Fruit fly (Drosophila melanogaster) whole organism, adult: ENCODE results near the gene Osi10a.
A peak's percentile ranks its signal among the peaks of the same experiment; 100 is the strongest.

Experiments
- CG11617 ChIP-seq: fragments of 200-800 bp; sonication (Bioruptor generic); optimal IDR thresholded peaks from 2 replicates; lab custom pipeline; 2017; ENCODE audit warnings: mild to moderate bottlenecking, missing biosample characterization, missing genetic modification reagents, missing genetic modification characterization
- CG12768 ChIP-seq: fragments of 200-800 bp; sonication (Bioruptor generic); optimal IDR thresholded peaks from 2 replicates; lab custom pipeline; 2017; ENCODE audit warnings: missing biosample characterization, missing genetic modification characterization, mild to moderate bottlenecking, moderate library complexity, missing genetic modification reagents
- CG14711 ChIP-seq: fragments of 200-800 bp; sonication (Bioruptor generic); optimal IDR thresholded peaks from 2 replicates; lab custom pipeline; 2018; ENCODE audit warnings: missing biosample characterization, mild to moderate bottlenecking, missing genetic modification characterization, moderate library complexity
- CG1620 ChIP-seq: fragments of 200-800 bp; sonication (Bioruptor generic); optimal IDR thresholded peaks from 2 replicates; lab custom pipeline; 2016; ENCODE audit warnings: missing biosample characterization, missing genetic modification characterization
- CG33017 ChIP-seq: fragments of 200-800 bp; sonication (Bioruptor generic); optimal IDR thresholded peaks from 2 replicates; lab custom pipeline; 2018; ENCODE audit warnings: missing biosample characterization, mild to moderate bottlenecking, missing genetic modification characterization, moderate library complexity
- CG5204 ChIP-seq: fragments of 200-800 bp; sonication (Bioruptor generic); optimal IDR thresholded peaks from 2 replicates; lab custom pipeline; 2016; ENCODE audit warnings: missing biosample characterization, missing genetic modification characterization
- CG7045 ChIP-seq: fragments of 200-800 bp; sonication (Bioruptor generic); optimal IDR thresholded peaks from 2 replicates; lab custom pipeline; 2017; ENCODE audit warnings: missing biosample characterization, mild to moderate bottlenecking, missing genetic modification characterization
- CG7101 ChIP-seq: fragments of 200-800 bp; sonication (Bioruptor generic); optimal IDR thresholded peaks from 2 replicates; lab custom pipeline; 2018; ENCODE audit warnings: missing biosample characterization, mild to moderate bottlenecking, missing genetic modification characterization, moderate library complexity
- Clk ChIP-seq: fragments of 200-800 bp; sonication (Bioruptor generic); optimal IDR thresholded peaks from 2 replicates; lab custom pipeline; 2017; ENCODE audit warnings: missing biosample characterization, missing genetic modification characterization
- Crg-1 ChIP-seq: fragments of 200-800 bp; sonication (Bioruptor generic); optimal IDR thresholded peaks from 2 replicates; lab custom pipeline; 2016; ENCODE audit warnings: missing biosample characterization, missing genetic modification characterization
- Hr96 ChIP-seq: fragments of 200-800 bp; sonication (Bioruptor generic); optimal IDR thresholded peaks from 2 replicates; lab custom pipeline; 2016; ENCODE audit warnings: missing biosample characterization, missing genetic modification characterization
- Mnt ChIP-seq: fragments of 200-800 bp; sonication (Bioruptor generic); optimal IDR thresholded peaks from 2 replicates; lab custom pipeline; 2016; ENCODE audit warnings: missing biosample characterization, mild to moderate bottlenecking, missing genetic modification characterization
- bab1 ChIP-seq: fragments of 200-800 bp; sonication (Bioruptor generic); optimal IDR thresholded peaks from 3 replicates; lab custom pipeline; 2019; ENCODE audit warnings: missing biosample characterization, mild to moderate bottlenecking, missing genetic modification characterization, moderate library complexity
- cic ChIP-seq: fragments of 200-800 bp; sonication (Bioruptor generic); optimal IDR thresholded peaks from 2 replicates; lab custom pipeline; 2017; ENCODE audit warnings: missing biosample characterization, mild to moderate bottlenecking, missing genetic modification characterization, moderate library complexity
- cnc ChIP-seq, 2 experiments: fragments of >200 bp; optimal IDR thresholded peaks; 2 replicates each; lab custom pipeline; 2017
- kay ChIP-seq: fragments of 200-800 bp; sonication (Bioruptor generic); peaks from one replicate; lab custom pipeline; 2016; ENCODE audit warnings: missing biosample characterization, missing genetic modification characterization, borderline replicate concordance
- ovo ChIP-seq: fragments of 200-800 bp; sonication (Bioruptor generic); optimal IDR thresholded peaks from 2 replicates; lab custom pipeline; 2016; ENCODE audit warnings: missing biosample characterization, missing genetic modification characterization
- pad ChIP-seq: fragments of 200-800 bp; sonication (Bioruptor generic); optimal IDR thresholded peaks from 3 replicates; lab custom pipeline; 2017; ENCODE audit warnings: missing biosample characterization, missing genetic modification characterization, mild to moderate bottlenecking, moderate library complexity, missing genetic modification reagents
- tj ChIP-seq: fragments of 200-800 bp; sonication (Bioruptor generic); optimal IDR thresholded peaks from 3 replicates; lab custom pipeline; 2017; ENCODE audit warnings: missing biosample characterization, mild to moderate bottlenecking, missing genetic modification characterization, moderate library complexity
- toe ChIP-seq: fragments of 200-800 bp; sonication (Bioruptor generic); optimal IDR thresholded peaks from 2 replicates; lab custom pipeline; 2016; ENCODE audit warnings: missing biosample characterization, missing genetic modification characterization

Osi10a gene

DNA sequence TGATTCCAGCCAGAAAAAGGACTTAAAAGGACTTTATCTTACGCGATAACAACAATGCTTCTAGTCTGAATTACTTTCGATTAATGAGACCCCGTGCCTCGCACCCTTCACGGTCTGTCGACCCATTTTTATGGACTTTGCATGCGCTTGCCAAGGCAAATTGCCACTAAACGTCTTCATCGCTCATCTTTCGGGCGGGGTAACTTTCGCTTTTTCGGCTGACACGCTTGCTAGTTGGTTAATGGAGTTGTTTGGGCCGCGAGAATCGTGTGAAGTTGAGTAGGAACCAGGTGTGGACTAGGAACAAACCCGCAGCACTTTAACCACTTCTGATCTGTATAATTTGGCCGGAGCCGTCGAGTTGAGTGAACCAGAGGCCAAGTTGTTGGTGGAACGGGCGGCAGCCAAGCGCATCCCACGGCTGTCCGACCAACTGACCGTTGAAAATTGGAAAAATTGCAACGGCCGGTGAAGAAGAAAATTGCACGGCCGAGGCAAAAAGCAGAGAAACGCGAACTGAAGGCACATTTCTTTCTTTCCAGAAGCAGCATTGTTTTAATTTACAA, 36.7 kb upstream of the Osi10a start, which contains the start of gene Osi5:
TSS of gene Osi5 (plus strand) at position 516 of the 566 bp plus-strand sequence.
- no peak for TF ChIP-seq toe
- no peak for TF ChIP-seq cnc (optimal IDR thresholded peaks at IDR 0.05; lab: Kevin White, UChicago)
- no peak for TF ChIP-seq cic
- no peak for TF ChIP-seq pad (GFP tag; lab: Kevin White, UChicago)
- no peak for TF ChIP-seq CG33017 (tag; lab: Kevin White, UChicago)
- TF ChIP-seq bab1 (GFP tag; lab: Kevin White, UChicago), result no peak

DNA sequence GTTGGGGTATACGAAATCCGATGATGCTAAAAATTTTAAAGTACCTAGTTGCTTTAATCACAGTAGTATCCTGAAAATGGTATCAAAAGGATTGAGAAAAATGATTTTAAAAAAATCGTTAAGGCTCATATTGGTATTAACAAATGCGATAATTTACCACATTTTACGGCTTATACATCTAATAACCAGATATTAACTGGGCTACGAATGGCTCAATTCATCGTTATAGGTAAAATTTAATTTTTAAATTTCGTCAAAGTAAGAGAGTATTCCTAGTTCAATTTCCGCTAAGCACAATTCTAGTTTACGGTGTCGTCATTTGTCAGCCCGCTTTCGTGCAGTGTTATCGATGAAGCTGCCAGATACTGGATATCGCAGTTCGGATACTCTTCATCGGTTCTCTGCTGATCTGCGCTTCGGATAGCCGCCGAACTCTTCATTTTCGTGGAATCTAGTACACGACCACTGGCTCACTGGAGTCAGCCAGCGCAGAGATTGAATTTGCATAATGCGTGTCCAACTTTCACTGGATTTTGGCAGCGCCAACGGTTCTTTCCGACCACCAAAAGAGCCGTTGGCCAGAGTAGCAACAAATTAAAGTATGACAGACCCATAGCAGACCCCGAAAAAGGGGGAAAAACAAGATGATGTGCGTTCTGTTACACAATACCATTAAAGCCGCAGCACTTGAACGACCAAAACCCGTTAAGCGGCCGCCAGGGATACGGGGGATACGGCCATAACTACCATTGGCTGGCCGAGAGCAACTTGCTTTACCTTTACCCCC, 34.5 kb upstream of the Osi10a start:
- TF ChIP-seq CG7101 (no peak), cnc (optimal IDR thresholded peaks at IDR 0.05; lab: Kevin White, UChicago) (no peak), ovo (GFP tag; lab: Kevin White, UChicago) (no peak)

DNA sequence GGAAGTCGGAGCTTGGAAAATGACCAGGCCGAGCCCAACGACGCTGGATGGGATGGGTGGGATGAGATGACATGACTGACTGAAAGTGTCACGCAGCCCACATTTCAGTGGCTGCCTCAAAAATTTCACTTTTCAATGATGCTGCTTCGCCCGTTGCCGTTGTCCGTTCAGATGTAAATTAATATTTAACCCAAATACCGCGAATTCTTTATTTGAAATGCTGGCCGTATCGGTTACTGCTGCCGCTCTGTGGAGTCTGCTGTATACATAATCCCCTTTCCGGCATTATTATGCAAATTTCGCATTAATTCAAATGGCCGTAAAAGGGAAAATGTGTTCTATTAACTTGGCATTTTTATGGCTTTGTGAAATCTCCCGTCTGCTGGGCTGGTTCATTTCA, 33.5 kb upstream of the Osi10a start:
- TF ChIP-seq pad (GFP tag; lab: Kevin White, UChicago), result no peak
- TF ChIP-seq CG11617, result no peak
- TF ChIP-seq CG7045, result no peak
- no peak for TF ChIP-seq CG1620 (GFP tag; lab: Kevin White, UChicago)
- TF ChIP-seq tj (GFP tag; lab: Kevin White, UChicago), result no peak
- no peak for TF ChIP-seq bab1 (GFP tag; lab: Kevin White, UChicago)
- TF ChIP-seq toe, result no peak
- no peak for TF ChIP-seq ovo (GFP tag; lab: Kevin White, UChicago)
- TF ChIP-seq CG5204 (GFP tag; lab: Kevin White, UChicago), result no peak
- TF ChIP-seq cic, result no peak
- TF ChIP-seq CG14711, result no peak
- no peak for TF ChIP-seq CG12768 (GFP tag; lab: Kevin White, UChicago)
- no peak for TF ChIP-seq Mnt (GFP tag; lab: Kevin White, UChicago)
- no peak for TF ChIP-seq kay
- TF ChIP-seq cnc (optimal IDR thresholded peaks at IDR 0.05; lab: Kevin White, UChicago), result no peak
- no peak for TF ChIP-seq Clk
- no peak for TF ChIP-seq CG33017 (tag; lab: Kevin White, UChicago)
- TF ChIP-seq Crg-1 (GFP tag; lab: Kevin White, UChicago), result no peak
- TF ChIP-seq Hr96 (GFP tag; lab: Kevin White, UChicago), result no peak
- no peak for TF ChIP-seq CG7101

DNA sequence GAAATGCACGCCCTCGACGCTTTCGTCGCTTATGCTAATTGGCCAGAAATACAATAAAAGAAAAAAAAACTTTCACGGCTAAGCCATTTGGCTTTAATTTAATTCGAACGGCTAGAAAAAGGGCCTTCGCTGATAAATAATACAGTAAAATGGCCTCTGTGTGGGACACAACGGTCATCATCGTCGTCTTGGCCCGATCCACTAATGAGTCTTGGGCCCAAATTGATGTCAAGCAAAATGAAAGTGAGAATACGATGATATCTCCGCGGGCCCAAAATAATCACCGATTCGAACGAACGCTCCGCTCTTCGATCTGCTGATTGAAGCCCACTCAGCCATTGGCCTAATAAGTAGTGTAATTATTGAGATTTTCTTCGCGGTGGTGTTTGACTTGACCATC, 32.4 kb upstream of the Osi10a start:
- no peak for TF ChIP-seq toe
- TF ChIP-seq pad (GFP tag; lab: Kevin White, UChicago), result no peak
- no peak for TF ChIP-seq Hr96 (GFP tag; lab: Kevin White, UChicago)
- TF ChIP-seq bab1 (GFP tag; lab: Kevin White, UChicago), result no peak
- TF ChIP-seq CG14711, result no peak
- TF ChIP-seq CG5204 (GFP tag; lab: Kevin White, UChicago), result no peak
- no peak for TF ChIP-seq cnc (optimal IDR thresholded peaks at IDR 0.05; lab: Kevin White, UChicago)
- no peak for TF ChIP-seq CG33017 (tag; lab: Kevin White, UChicago)

DNA sequence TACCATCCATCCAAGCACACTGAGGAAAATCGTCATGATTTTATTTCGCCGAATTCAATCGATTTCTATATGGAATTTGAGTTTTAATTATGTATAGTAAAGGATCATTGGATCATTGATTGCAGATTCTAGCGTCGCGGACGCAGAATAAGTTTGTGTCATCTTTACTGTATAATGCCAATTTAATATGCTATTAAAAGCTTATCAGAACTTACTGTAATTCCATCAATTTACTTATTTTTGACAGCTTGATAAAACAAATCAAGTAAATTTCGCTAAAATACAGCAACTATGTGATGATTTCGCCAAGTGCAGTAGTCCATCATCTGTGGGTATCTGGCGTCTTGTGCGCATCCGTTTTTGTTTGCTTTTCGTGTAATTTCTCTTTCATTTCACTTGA, 30.7 kb upstream of the Osi10a start:
- TF ChIP-seq cic, result no peak
- no peak for TF ChIP-seq Mnt (GFP tag; lab: Kevin White, UChicago)
- no peak for TF ChIP-seq cnc (optimal IDR thresholded peaks at IDR 0.05; lab: Kevin White, UChicago)
- TF ChIP-seq CG5204 (GFP tag; lab: Kevin White, UChicago), result peak; percentile 7
- TF ChIP-seq bab1 (GFP tag; lab: Kevin White, UChicago), result no peak

DNA sequence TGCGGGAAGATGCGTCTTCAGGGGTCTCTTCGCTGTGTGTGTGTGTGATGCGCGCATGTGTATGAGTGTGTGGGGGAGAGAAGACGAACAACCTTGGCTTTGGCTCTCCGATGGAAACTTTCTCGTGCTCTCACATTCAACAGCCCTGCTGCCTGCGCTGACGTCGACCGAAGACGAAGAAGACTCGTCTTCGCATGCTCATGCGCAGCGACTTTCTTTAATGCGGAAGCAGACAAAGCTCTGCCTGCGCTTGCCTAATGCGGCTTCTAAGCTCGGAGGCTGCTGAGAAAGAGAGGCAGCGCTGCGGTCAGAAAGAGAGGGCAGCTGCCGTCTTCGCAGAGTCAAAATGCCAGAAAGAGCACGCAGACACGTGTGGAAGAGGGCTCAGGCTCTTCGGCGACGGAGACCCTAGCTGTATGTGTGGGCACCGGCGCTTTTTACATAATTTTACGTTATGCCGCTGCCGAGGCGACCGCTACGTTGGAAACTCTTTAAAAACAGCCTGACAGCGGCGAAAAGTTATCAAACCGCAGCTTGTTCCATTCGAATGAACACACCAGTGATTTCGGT, 29.5 kb upstream of the Osi10a start, which contains the start of gene Osi6:
TSS of gene Osi6 (plus strand) at position 520 of the 570 bp plus-strand sequence.
- TF ChIP-seq cic, result no peak
- no peak for TF ChIP-seq Crg-1 (GFP tag; lab: Kevin White, UChicago)
- TF ChIP-seq CG1620 (GFP tag; lab: Kevin White, UChicago), result no peak
- TF ChIP-seq toe, result no peak
- no peak for TF ChIP-seq CG12768 (GFP tag; lab: Kevin White, UChicago)
- no peak for TF ChIP-seq Hr96 (GFP tag; lab: Kevin White, UChicago)
- TF ChIP-seq CG5204 (GFP tag; lab: Kevin White, UChicago), result no peak
- no peak for TF ChIP-seq CG11617
- no peak for TF ChIP-seq tj (GFP tag; lab: Kevin White, UChicago)
- no peak for TF ChIP-seq CG33017 (tag; lab: Kevin White, UChicago)
- no peak for TF ChIP-seq kay

DNA sequence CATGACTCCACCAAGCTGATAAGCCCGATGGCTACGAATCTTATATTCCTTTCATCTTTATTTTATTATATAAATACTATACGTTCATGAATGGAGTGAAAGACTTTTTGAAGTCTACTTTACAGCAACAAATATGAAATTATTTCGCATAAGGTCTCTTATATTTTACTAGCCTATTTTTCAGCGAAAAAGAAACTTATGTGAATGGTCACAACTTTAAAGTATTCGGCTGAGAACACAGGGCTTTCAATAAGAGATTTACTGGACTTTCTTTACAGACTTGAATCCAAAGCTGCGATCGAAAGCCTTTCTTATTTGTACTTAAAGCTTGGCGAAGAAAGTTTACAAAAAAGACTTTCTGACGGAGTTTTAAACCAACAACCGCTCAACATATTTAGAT, 24.8 kb upstream of the Osi10a start:
- no peak for TF ChIP-seq CG7101
- no peak for TF ChIP-seq Mnt (GFP tag; lab: Kevin White, UChicago)
- TF ChIP-seq bab1 (GFP tag; lab: Kevin White, UChicago), result no peak
- no peak for TF ChIP-seq CG12768 (GFP tag; lab: Kevin White, UChicago)
- TF ChIP-seq CG14711, result no peak
- TF ChIP-seq kay, result no peak
- no peak for TF ChIP-seq Clk
- TF ChIP-seq cic, result no peak
- TF ChIP-seq pad (GFP tag; lab: Kevin White, UChicago), result no peak
- TF ChIP-seq CG11617, result no peak
- no peak for TF ChIP-seq toe
